Fruit fly (Drosophila melanogaster): ENCODE results near the gene Mat89Ba.
A peak's percentile ranks its signal among the peaks of the same experiment; 100 is the strongest.

Mat89Ba gene

dm6 chr3R:16240478-16241101 lies 31.6 kb downstream of the Mat89Ba start (continued):
- no peak for TF ChIP-seq dac (GFP tag; optimal IDR thresholded peaks at IDR 0.05)
- TF ChIP-seq Lpt (GFP tag; optimal IDR thresholded peaks at IDR 0.05), result no peak
- no peak for TF ChIP-seq CG3032 (tag; optimal IDR thresholded peaks at IDR 0.05)
- no peak for TF ChIP-seq CG16779 (tag; optimal IDR thresholded peaks at IDR 0.05)
- no peak for TF ChIP-seq Blimp-1 (GFP tag; optimal IDR thresholded peaks at IDR 0.05)
- TF ChIP-seq CG8119 (GFP tag; IDR thresholded peaks at IDR 0.05), result no peak
- no peak for TF ChIP-seq spab (GFP tag; optimal IDR thresholded peaks at IDR 0.05)
- no peak for TF ChIP-seq CG10631 (GFP tag; optimal IDR thresholded peaks at IDR 0.05)
- TF ChIP-seq Sox102F (GFP tag; optimal IDR thresholded peaks at IDR 0.05), result no peak
- TF ChIP-seq Sox15 (GFP tag; optimal IDR thresholded peaks at IDR 0.05), result no peak
- peak; percentile 27 for TF ChIP-seq Hr39 (GFP tag; optimal IDR thresholded peaks at IDR 0.05)
- no peak for TF ChIP-seq topi (GFP tag; optimal IDR thresholded peaks at IDR 0.05)
- TF ChIP-seq CG8319 (GFP tag; optimal IDR thresholded peaks at IDR 0.05), result no peak
- no peak for TF ChIP-seq CG9139 (GFP tag; optimal IDR thresholded peaks at IDR 0.05)
- no peak for TF ChIP-seq CG6808 (GFP tag; optimal IDR thresholded peaks at IDR 0.05)
- TF ChIP-seq CG32006 (GFP tag; optimal IDR thresholded peaks at IDR 0.05), result no peak
- no peak for TF ChIP-seq Eip75B (GFP tag; optimal IDR thresholded peaks at IDR 0.05)
- TF ChIP-seq Met (GFP tag; optimal IDR thresholded peaks at IDR 0.05), result no peak
- TF ChIP-seq Eip93F (GFP tag; optimal IDR thresholded peaks at IDR 0.05), result no peak

DNA sequence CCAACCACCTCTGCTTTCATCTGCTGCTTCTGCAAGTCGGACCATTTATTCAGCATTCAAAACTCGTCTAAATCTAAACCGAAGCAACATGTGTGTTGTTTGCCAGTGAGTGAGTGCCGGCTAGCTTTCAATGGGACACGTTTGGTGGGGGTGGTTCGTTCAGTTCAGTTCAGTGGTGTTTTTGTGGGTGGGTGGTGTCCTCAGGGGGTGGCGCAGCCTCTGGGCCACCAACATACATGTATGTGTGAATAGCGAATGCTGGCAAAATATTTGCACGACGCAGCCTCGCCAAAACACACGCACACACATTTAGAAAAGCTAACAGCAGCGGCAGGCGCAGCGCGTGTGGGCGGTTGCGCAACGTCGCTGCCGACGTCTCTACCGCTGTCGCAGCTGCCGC lies 32.9 kb downstream of the Mat89Ba start:
- TF ChIP-seq vri (GFP tag; optimal IDR thresholded peaks at IDR 0.05), result peak; percentile 10
- no peak for TF ChIP-seq CG3032 (tag; optimal IDR thresholded peaks at IDR 0.05)

DNA sequence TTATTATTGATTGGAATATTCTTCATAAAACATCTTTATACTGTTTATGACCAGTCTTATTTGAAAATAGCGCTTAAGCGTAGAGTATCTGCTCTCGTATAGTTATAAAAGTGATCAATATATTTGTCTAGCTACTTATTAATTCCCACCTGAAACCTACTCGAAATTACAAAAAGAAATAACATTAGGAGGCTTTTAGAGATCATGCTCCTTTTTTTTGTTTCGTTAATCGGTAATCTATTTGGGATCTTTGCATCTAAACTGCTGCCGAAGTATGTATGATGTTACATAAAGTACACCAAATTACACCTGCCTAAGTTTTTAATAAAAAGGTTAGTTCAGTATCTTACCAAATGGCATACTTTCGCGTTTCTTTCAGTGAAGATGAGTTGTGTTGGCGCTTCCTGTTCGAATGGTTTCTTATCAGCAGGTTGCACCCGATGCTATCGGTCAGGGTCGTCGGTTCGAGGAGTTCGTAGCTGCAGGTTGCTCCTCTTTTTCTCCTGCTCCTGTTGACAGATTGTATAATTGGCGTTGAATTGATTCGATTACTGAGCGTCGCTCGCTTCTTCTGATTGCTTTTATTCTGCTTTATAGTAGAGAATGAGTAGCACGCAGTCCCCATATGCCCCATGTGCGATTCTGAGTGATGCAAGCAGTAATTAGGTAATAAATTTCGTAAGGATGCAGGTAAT lies 34.1 kb downstream of the Mat89Ba start:
- peak; percentile 29 for TF ChIP-seq CG10669 (GFP tag; optimal IDR thresholded peaks at IDR 0.05)
- peak; percentile 22 for TF ChIP-seq CG7368 (GFP tag; optimal IDR thresholded peaks at IDR 0.05)
- peak; percentile 90 for TF ChIP-seq Eip78C (GFP tag)
- TF ChIP-seq CG11762 (GFP tag; optimal IDR thresholded peaks at IDR 0.05; ENCODE audit: insufficient read depth), result peak; percentile 1
- peak; percentile 21 for TF ChIP-seq Smox (GFP tag; optimal IDR thresholded peaks at IDR 0.05)
- TF ChIP-seq CG31627 (GFP tag; optimal IDR thresholded peaks at IDR 0.05), result peak; percentile 37
- no peak for TF ChIP-seq Lpt (GFP tag; optimal IDR thresholded peaks at IDR 0.05)
- TF ChIP-seq CG1621 (tag; optimal IDR thresholded peaks at IDR 0.05), result no peak
- no peak for TF ChIP-seq CG6163 (GFP tag; IDR thresholded peaks at IDR 0.05)
- peak; percentile 40 for TF ChIP-seq CG8632 (GFP tag; optimal IDR thresholded peaks at IDR 0.05)
- peak; percentile 43 for TF ChIP-seq lz (GFP tag; optimal IDR thresholded peaks at IDR 0.05)
- peak; percentile 23 for TF ChIP-seq Hr4 (GFP tag; optimal IDR thresholded peaks at IDR 0.05)
- no peak for TF ChIP-seq dsx (GFP tag; optimal IDR thresholded peaks at IDR 0.05; ENCODE audit: poor library complexity, severe bottlenecking)
- peak; percentile 15 for TF ChIP-seq net (GFP tag; optimal IDR thresholded peaks at IDR 0.05)
- peak; percentile 37 for TF ChIP-seq Eip75B (GFP tag; optimal IDR thresholded peaks at IDR 0.05)
- TF ChIP-seq Met (GFP tag; optimal IDR thresholded peaks at IDR 0.05), result peak; percentile 57
- TF ChIP-seq achi (GFP tag; optimal IDR thresholded peaks at IDR 0.05), result peak; percentile 32
- TF ChIP-seq Hr39 (GFP tag; optimal IDR thresholded peaks at IDR 0.05), result peak; percentile 42
- TF ChIP-seq Eip93F (GFP tag; optimal IDR thresholded peaks at IDR 0.05), result no peak
- TF ChIP-seq svp (GFP tag), result peak; percentile 99
- TF ChIP-seq Hr38 (GFP tag; optimal IDR thresholded peaks at IDR 0.05), result no peak
- TF ChIP-seq CG6808 (GFP tag; optimal IDR thresholded peaks at IDR 0.05), result peak; percentile 58
- TF ChIP-seq CG6854 (GFP tag; optimal IDR thresholded peaks at IDR 0.05), result no peak
- peak; percentile 38 for TF ChIP-seq CG8319 (GFP tag; optimal IDR thresholded peaks at IDR 0.05)
- TF ChIP-seq CG6276 (GFP tag; optimal IDR thresholded peaks at IDR 0.05), result no peak
- TF ChIP-seq CG11902 (GFP tag; optimal IDR thresholded peaks at IDR 0.05), result no peak
- TF ChIP-seq CG32006 (GFP tag; optimal IDR thresholded peaks at IDR 0.05), result peak; percentile 55
- peak; percentile 47 for TF ChIP-seq OdsH (GFP tag; optimal IDR thresholded peaks at IDR 0.05)
- TF ChIP-seq salr (GFP tag; optimal IDR thresholded peaks at IDR 0.05), result peak in 1 of 2 experiments; percentile 48
- TF ChIP-seq Sox14 (GFP tag; optimal IDR thresholded peaks at IDR 0.05), result peak; percentile 55
- no peak for TF ChIP-seq CG15336 (GFP tag; IDR thresholded peaks at IDR 0.05)
- no peak for TF ChIP-seq CG34406 (GFP tag; optimal IDR thresholded peaks at IDR 0.05)
- peak; percentile 40 for TF ChIP-seq spab (GFP tag; optimal IDR thresholded peaks at IDR 0.05)
- TF ChIP-seq CG11294 (GFP tag; IDR thresholded peaks at IDR 0.05), result no peak
- peak; percentile 35 for TF ChIP-seq topi (GFP tag; optimal IDR thresholded peaks at IDR 0.05)
- peak; percentile 49 for TF ChIP-seq CG10631 (GFP tag; optimal IDR thresholded peaks at IDR 0.05)
